Worm (Caenorhabditis elegans): Measurements from ENCODE around the gene srh-222.
A peak's percentile ranks its signal among the peaks of the same experiment; 100 is the strongest.
"Not testable (repeated sequence)": the region's sequence is repeated elsewhere in the genome, so short reads cannot be mapped to it uniquely, and the experiment has no call there.

The srh-222 gene

ce11 chrIV:3944459-3944858, 35.2 kb upstream of the srh-222 start, which contains the start of gene clec-72:
Gene clec-72 (plus strand): TSS chrIV:3944816.
- TF ChIP-seq T07F8.4 (tag; optimal IDR thresholded peaks at IDR 0.05) (no peak), aptf-3 (GFP tag; IDR thresholded peaks at IDR 0.05) (no peak), attf-5 (GFP tag; optimal IDR thresholded peaks at IDR 0.05) (no peak), unc-62 (GFP tag; optimal IDR thresholded peaks at IDR 0.05) (peak; percentile 43), nhr-80 (tag; optimal IDR thresholded peaks at IDR 0.05) (peak; percentile 90), hlh-26 (GFP tag; conservative IDR thresholded peaks at IDR 0.05) (no peak), ets-4 (GFP tag; optimal IDR thresholded peaks at IDR 0.05) (peak; percentile 62), dox-1 (GFP tag; IDR thresholded peaks at IDR 0.05) (peak; percentile 19; the same call in 1 of the 2 replicates)

DNA sequence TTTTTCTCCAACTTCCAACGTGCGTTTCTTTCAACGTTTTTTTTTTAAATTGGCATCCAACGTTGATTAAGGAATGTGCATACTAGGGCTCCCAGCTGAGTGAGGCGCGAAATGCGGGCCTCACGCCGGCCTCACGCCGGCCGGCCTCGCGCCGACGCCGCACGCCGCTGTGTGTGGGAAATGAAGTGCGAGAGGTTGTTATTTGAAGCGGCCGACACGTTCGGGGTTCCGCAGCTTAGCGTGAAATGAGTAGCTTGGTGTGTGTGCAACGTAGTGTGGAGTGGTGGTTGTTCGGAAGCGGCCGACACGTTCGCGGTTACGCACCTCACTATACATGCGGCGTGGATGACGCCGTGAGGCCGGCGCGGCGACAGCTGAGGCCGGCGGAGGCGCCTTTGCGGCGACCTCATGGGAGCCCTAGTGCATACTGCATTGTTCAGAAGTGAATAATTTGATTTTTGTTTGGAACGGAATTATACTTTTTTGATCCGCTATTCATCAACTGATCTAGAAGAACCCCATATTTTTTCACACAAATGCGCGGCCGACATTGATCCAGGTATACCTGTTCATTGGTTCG, 32.2 kb upstream of the srh-222 start:
- TF ChIP-seq hmg-1.2 (GFP tag; IDR thresholded peaks at IDR 0.05) (peak; percentile 37), ztf-28 (GFP tag; IDR thresholded peaks at IDR 0.05) (0 out of 2 replicates have a peak, but pooled peaks have one; percentile 33), egrh-3 (GFP tag; IDR thresholded peaks at IDR 0.05) (peak; percentile 74; the same call in 1 of the 2 replicates), snpc-4 (tag; optimal IDR thresholded peaks at IDR 0.05) (peak in 1 of 4 experiments; percentile 81), dox-1 (GFP tag; IDR thresholded peaks at IDR 0.05) (peak; percentile 7; the same call in 1 of the 2 replicates), zfh-2 (GFP tag; conservative IDR thresholded peaks at IDR 0.05) (peak; percentile 86)
- TF ChIP-seq snpc-4 (GFP tag; optimal IDR thresholded peaks at IDR 0.05) = not testable (repeated sequence)

ce11 chrIV:3956095-3956494, 23.5 kb upstream of the srh-222 start, which contains the start of gene clec-73:
Gene clec-73 (minus strand): TSS chrIV:3956195.
- no peak for TF ChIP-seq ztf-28 (GFP tag; IDR thresholded peaks at IDR 0.05)
- TF ChIP-seq zfh-2 (GFP tag; conservative IDR thresholded peaks at IDR 0.05) = no peak
- no peak for TF ChIP-seq F23B12.7 (tag; optimal IDR thresholded peaks at IDR 0.05; ENCODE audit: insufficient read depth)
- no peak for TF ChIP-seq F52B5.7 (tag; optimal IDR thresholded peaks at IDR 0.05)
- TF ChIP-seq atf-7 (tag; optimal IDR thresholded peaks at IDR 0.05) = no peak
- no peak for TF ChIP-seq madf-6 (GFP tag; IDR thresholded peaks at IDR 0.05)
- no peak for TF ChIP-seq Y56A3A.18 (GFP tag; IDR thresholded peaks at IDR 0.05)
- no peak for TF ChIP-seq tbx-9 (tag; optimal IDR thresholded peaks at IDR 0.05; ENCODE audit: borderline replicate concordance)

DNA sequence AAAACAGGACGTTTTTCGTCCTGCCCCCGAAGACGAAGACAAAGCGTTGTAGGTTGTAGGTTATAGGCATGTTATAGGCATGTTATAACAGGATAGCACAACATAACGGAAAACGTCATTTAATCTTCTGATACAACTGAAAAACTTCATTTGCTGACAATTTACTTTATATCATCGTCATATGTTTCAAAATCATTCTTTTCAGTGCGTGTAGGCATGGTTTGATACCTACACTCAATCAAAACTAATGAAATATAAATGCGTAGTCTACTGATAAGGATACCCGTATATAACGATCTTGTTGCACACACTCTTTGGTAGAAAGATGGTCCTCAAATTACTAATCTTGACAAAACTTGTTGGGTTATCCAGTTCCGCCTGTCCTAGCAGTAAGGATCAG, 22.9 kb upstream of the srh-222 start, which contains the start of gene clec-74:
Gene clec-74 (plus strand): TSS at position 301 of the 400 bp plus-strand sequence.
- TF ChIP-seq T07F8.4 (tag; optimal IDR thresholded peaks at IDR 0.05) (no peak), ceh-79 (tag; optimal IDR thresholded peaks at IDR 0.05) (no peak)

- TF ChIP-seq mes-4 (tag; optimal IDR thresholded peaks at IDR 0.05) (no peak), nhr-80 (tag; optimal IDR thresholded peaks at IDR 0.05) (peak; percentile 36)
These were observed 19.2 kb upstream of the srh-222 start, which contains the start of gene clec-75 for ce11 chrIV:3960396-3960795. Gene clec-75 (plus strand): TSS chrIV:3960734.

ce11 chrIV:3962584-3962983, 17.0 kb upstream of the srh-222 start, which contains the start of gene Y46C8AM.1:
Gene Y46C8AM.1 (plus strand): TSS chrIV:3962884.
- TF ChIP-seq ccch-3 (GFP tag; optimal IDR thresholded peaks at IDR 0.05) = no peak
- TF ChIP-seq dpff-1 (tag; optimal IDR thresholded peaks at IDR 0.05) = no peak
- TF ChIP-seq snpc-1.3 (tag; optimal IDR thresholded peaks at IDR 0.05; ENCODE audit: insufficient read depth) = no peak
- no peak for TF ChIP-seq T07F8.4 (tag; optimal IDR thresholded peaks at IDR 0.05)
- no peak for TF ChIP-seq egl-44 (GFP tag; IDR thresholded peaks at IDR 0.05)
- TF ChIP-seq lag-1 (GFP tag; IDR thresholded peaks at IDR 0.05) = no peak
- TF ChIP-seq cebp-1 (GFP tag; IDR thresholded peaks at IDR 0.05) = no peak
- TF ChIP-seq cebp-1 (tag; optimal IDR thresholded peaks at IDR 0.05) = no peak
- TF ChIP-seq ceh-27 (GFP tag; optimal IDR thresholded peaks at IDR 0.05) = no peak
- no peak for TF ChIP-seq sptf-2 (GFP tag; optimal IDR thresholded peaks at IDR 0.05)
- no peak for TF ChIP-seq let-607 (tag; optimal IDR thresholded peaks at IDR 0.05)

Measured in whole organism, young adult.